Fruit fly (Drosophila melanogaster) whole organism, embryonic: ENCODE data around the gene Lcp65Ad.

ENCODE experiments used
- B-H2 ChIP-seq: fragments of 200-800 bp; sonication (Bioruptor generic); optimal IDR thresholded peaks from 2 replicates; lab custom pipeline; 2018; ENCODE audit warnings: missing biosample characterization, mild to moderate bottlenecking, missing genetic modification characterization
- C15 ChIP-seq: fragments of 200-800 bp; sonication (Bioruptor generic); IDR thresholded peaks from 3 replicates; pipeline ENCODE4 v1.3.6; 2022; ENCODE audit warnings: missing biosample characterization, missing genetic modification characterization
- CG10431 ChIP-seq: fragments of 200-800 bp; sonication (Bioruptor generic); optimal IDR thresholded peaks from 3 replicates; lab custom pipeline; 2018; ENCODE audit warnings: missing biosample characterization, mild to moderate bottlenecking, missing genetic modification characterization
- CG10979 ChIP-seq: fragments of 200-800 bp; sonication (Bioruptor generic); optimal IDR thresholded peaks from 2 replicates; lab custom pipeline; 2018; ENCODE audit warnings: missing biosample characterization, mild to moderate bottlenecking, missing genetic modification characterization, moderate library complexity
- CG11504 ChIP-seq: fragments of 200-800 bp; sonication (Bioruptor generic); optimal IDR thresholded peaks from 3 replicates; lab custom pipeline; 2019; ENCODE audit warnings: missing biosample characterization, mild to moderate bottlenecking, missing genetic modification characterization, moderate library complexity
- CG12155 ChIP-seq: fragments of 200-800 bp; sonication (Bioruptor generic); optimal IDR thresholded peaks from 3 replicates; lab custom pipeline; 2016; ENCODE audit warnings: missing biosample characterization, missing genetic modification characterization
- CG12236 ChIP-seq: fragments of 200-800 bp; sonication (Bioruptor generic); optimal IDR thresholded peaks from 2 replicates; lab custom pipeline; 2016; ENCODE audit warnings: missing biosample characterization, missing genetic modification characterization
- CG12391 ChIP-seq: fragments of 200-800 bp; sonication (Bioruptor generic); optimal IDR thresholded peaks from 3 replicates; lab custom pipeline; 2018; ENCODE audit warnings: missing biosample characterization, mild to moderate bottlenecking, missing genetic modification characterization, moderate library complexity
- CG13424 ChIP-seq: fragments of 200-800 bp; sonication (Bioruptor generic); optimal IDR thresholded peaks from 2 replicates; lab custom pipeline; 2019; ENCODE audit warnings: missing biosample characterization, mild to moderate bottlenecking, missing genetic modification characterization, moderate library complexity
- CG13894 ChIP-seq: fragments of 200-800 bp; sonication (Bioruptor generic); optimal IDR thresholded peaks from 3 replicates; lab custom pipeline; 2018; ENCODE audit warnings: missing biosample characterization, mild to moderate bottlenecking, missing genetic modification characterization, moderate library complexity
- CG1529 ChIP-seq: fragments of 200-800 bp; sonication (Bioruptor generic); optimal IDR thresholded peaks from 3 replicates; lab custom pipeline; 2018; ENCODE audit warnings: missing biosample characterization, missing genetic modification characterization
- CG17802 ChIP-seq: fragments of 200-800 bp; sonication (Bioruptor generic); optimal IDR thresholded peaks from 2 replicates; lab custom pipeline; 2018; ENCODE audit warnings: missing biosample characterization, mild to moderate bottlenecking, missing genetic modification characterization, moderate library complexity
- CG18262 ChIP-seq: fragments of 200-800 bp; optimal IDR thresholded peaks from 3 replicates; lab custom pipeline; 2019; ENCODE audit warnings: missing biosample characterization, mild to moderate bottlenecking, missing genetic modification characterization, moderate library complexity
- CG2712 ChIP-seq: fragments of 200-800 bp; optimal IDR thresholded peaks from 3 replicates; lab custom pipeline; 2019; ENCODE audit warnings: missing biosample characterization, mild to moderate bottlenecking, missing genetic modification characterization, moderate library complexity
- CG30431 ChIP-seq: fragments of 200-800 bp; sonication (Bioruptor generic); optimal IDR thresholded peaks from 2 replicates; lab custom pipeline; 2017; ENCODE audit warnings: missing biosample characterization, missing genetic modification characterization
- CG42726 ChIP-seq: fragments of 200-800 bp; sonication (Bioruptor generic); IDR thresholded peaks from 2 replicates; pipeline ENCODE4 v1.3.6; 2022; ENCODE audit warnings: missing biosample characterization, missing genetic modification characterization; ENCODE audit not compliant: partially characterized antibody
- CG4424 ChIP-seq: fragments of 200-800 bp; sonication (Bioruptor generic); optimal IDR thresholded peaks from 3 replicates; lab custom pipeline; 2016; ENCODE audit warnings: missing biosample characterization, missing genetic modification characterization
- CTCF ChIP-seq: fragments of 200-800 bp; sonication (Bioruptor generic); optimal IDR thresholded peaks from 2 replicates; lab custom pipeline; 2017; ENCODE audit warnings: missing biosample characterization, mild to moderate bottlenecking, missing genetic modification characterization, moderate library complexity
- Dp ChIP-seq: fragments of 200-800 bp; sonication (Bioruptor generic); optimal IDR thresholded peaks from 2 replicates; lab custom pipeline; 2018; ENCODE audit warnings: missing biosample characterization, mild to moderate bottlenecking, missing genetic modification characterization, moderate library complexity
- Ets65A ChIP-seq: fragments of 200-800 bp; sonication (Bioruptor generic); peaks from one replicate; lab custom pipeline; 2016; ENCODE audit warnings: missing biosample characterization, missing genetic modification characterization
- Fer3 ChIP-seq: fragments of 200-800 bp; sonication (Bioruptor generic); optimal IDR thresholded peaks from 2 replicates; lab custom pipeline; 2018; ENCODE audit warnings: missing biosample characterization, mild to moderate bottlenecking, missing genetic modification characterization, moderate library complexity
- H15 ChIP-seq: fragments of 200-800 bp; sonication (Bioruptor generic); IDR thresholded peaks from 3 replicates; pipeline ENCODE4 v1.3.6; 2022; ENCODE audit warnings: missing biosample characterization, missing genetic modification characterization
- Hmx ChIP-seq: fragments of 200-800 bp; sonication (Bioruptor generic); optimal IDR thresholded peaks from 2 replicates; lab custom pipeline; 2016; ENCODE audit warnings: missing biosample characterization, missing genetic modification characterization
- Med ChIP-seq: fragments of 200-800 bp; sonication (Bioruptor generic); peaks from one replicate; lab custom pipeline; 2016; ENCODE audit warnings: missing biosample characterization, missing genetic modification characterization, mild to moderate bottlenecking, inconsistent platforms, moderate library complexity
- Mrtf ChIP-seq: fragments of 200-800 bp; sonication (Bioruptor generic); IDR thresholded peaks from 3 replicates; pipeline ENCODE4 v1.3.6; 2022; ENCODE audit warnings: missing biosample characterization, missing genetic modification characterization
- NfI ChIP-seq: fragments of 200-800 bp; sonication (Bioruptor generic); optimal IDR thresholded peaks from 3 replicates; lab custom pipeline; 2018; ENCODE audit warnings: missing biosample characterization, mild to moderate bottlenecking, missing genetic modification characterization, moderate library complexity
- Oaz ChIP-seq: fragments of 200-800 bp; sonication (Bioruptor generic); IDR thresholded peaks from 2 replicates; pipeline ENCODE4 v1.3.6; 2022; ENCODE audit warnings: missing biosample characterization, missing genetic modification characterization
- Sox102F ChIP-seq: fragments of 200-800 bp; sonication (Bioruptor generic); optimal IDR thresholded peaks from 2 replicates; lab custom pipeline; 2018; ENCODE audit warnings: missing biosample characterization, mild to moderate bottlenecking, missing genetic modification characterization, moderate library complexity
- Sry-δ ChIP-seq: fragments of 200-800 bp; sonication (Bioruptor generic); optimal IDR thresholded peaks from 2 replicates; lab custom pipeline; 2016; ENCODE audit warnings: missing biosample characterization, missing genetic modification characterization
- Ssrp ChIP-seq: fragments of 200-800 bp; sonication (Bioruptor generic); optimal IDR thresholded peaks from 2 replicates; lab custom pipeline; 2018; ENCODE audit warnings: missing biosample characterization, mild to moderate bottlenecking, missing genetic modification characterization, moderate library complexity
- Vsx1 ChIP-seq: fragments of 200-800 bp; sonication (Bioruptor generic); optimal IDR thresholded peaks from 2 replicates; lab custom pipeline; 2017; ENCODE audit warnings: missing biosample characterization, mild to moderate bottlenecking, missing genetic modification characterization, missing genetic modification reagents
- dmrt11E ChIP-seq: fragments of 200-800 bp; sonication (Bioruptor generic); optimal IDR thresholded peaks from 3 replicates; lab custom pipeline; 2018; ENCODE audit warnings: missing biosample characterization, mild to moderate bottlenecking, missing genetic modification characterization, moderate library complexity
- grau ChIP-seq: fragments of 200-800 bp; optimal IDR thresholded peaks from 3 replicates; lab custom pipeline; 2019; ENCODE audit warnings: missing biosample characterization, mild to moderate bottlenecking, missing genetic modification characterization, moderate library complexity
- gro ChIP-seq: fragments of 200-800 bp; sonication (Bioruptor generic); optimal IDR thresholded peaks from 2 replicates; lab custom pipeline; 2016; ENCODE audit warnings: missing biosample characterization, missing genetic modification characterization
- gsb-n ChIP-seq: fragments of 200-800 bp; sonication (Bioruptor generic); optimal IDR thresholded peaks from 3 replicates; lab custom pipeline; 2018; ENCODE audit warnings: missing biosample characterization, mild to moderate bottlenecking, missing genetic modification characterization
- jigr1 ChIP-seq: fragments of 200-800 bp; sonication (Bioruptor generic); IDR thresholded peaks from 3 replicates; pipeline ENCODE4 v1.3.6; 2022; ENCODE audit warnings: missing biosample characterization, missing genetic modification characterization
- jumu ChIP-seq: fragments of 200-800 bp; sonication (Bioruptor generic); optimal IDR thresholded peaks from 3 replicates; lab custom pipeline; 2016; ENCODE audit warnings: missing biosample characterization, missing genetic modification characterization
- knrl ChIP-seq: fragments of 200-800 bp; sonication (Bioruptor generic); IDR thresholded peaks from 3 replicates; pipeline ENCODE4 v1.3.6; 2022; ENCODE audit warnings: missing biosample characterization, missing genetic modification characterization; ENCODE audit not compliant: partially characterized antibody
- lola ChIP-seq, 3 experiments: fragments of >200 bp in 2 of 3; fragments of 200-800 bp in 1 of 3; sonication (Bioruptor generic) in 1 of 3; optimal IDR thresholded peaks; 2 replicates each; lab custom pipeline; 2017 to 2019; ENCODE audit warnings: missing biosample characterization in 3 of 3, missing genetic modification characterization in 3 of 3, mild to moderate bottlenecking in 1 of 3, moderate library complexity in 1 of 3
- nau ChIP-seq: fragments of 200-800 bp; sonication (Bioruptor generic); optimal IDR thresholded peaks from 3 replicates; lab custom pipeline; 2017; ENCODE audit warnings: missing biosample characterization, mild to moderate bottlenecking, missing genetic modification characterization, missing genetic modification reagents
- nmo ChIP-seq: fragments of 200-800 bp; sonication (Bioruptor generic); optimal IDR thresholded peaks from 2 replicates; lab custom pipeline; 2018; ENCODE audit warnings: missing biosample characterization, mild to moderate bottlenecking, missing genetic modification characterization, moderate library complexity
- pan ChIP-seq, 4 experiments: fragments of >200 bp in 3 of 4; fragments of 200-800 bp in 1 of 4; sonication (Bioruptor generic) in 1 of 4; optimal IDR thresholded peaks in 3 of 4; IDR thresholded peaks in 1 of 4; 2 replicates each; pipeline versions ENCODE4 v1.3.6 to Lab custom; 2017 to 2022; ENCODE audit warnings: missing biosample characterization in 2 of 4, missing genetic modification characterization in 2 of 4, mixed read lengths in 1 of 4
- prd ChIP-seq, 3 experiments: fragments of >200 bp in 2 of 3; fragments of 200-800 bp in 1 of 3; sonication (Bioruptor generic) in 1 of 3; optimal IDR thresholded peaks in 2 of 3; IDR thresholded peaks in 1 of 3; 2 replicates in 2 of 3; 3 replicates in 1 of 3; pipeline versions ENCODE4 v1.3.6 to Lab custom; 2017 to 2022; ENCODE audit warnings: missing biosample characterization in 1 of 3, missing genetic modification characterization in 1 of 3
- row ChIP-seq: fragments of 200-800 bp; sonication (Bioruptor generic); IDR thresholded peaks from 3 replicates; pipeline ENCODE4 v1.3.6; 2022; ENCODE audit warnings: missing biosample characterization, missing genetic modification characterization
- schlank ChIP-seq: fragments of 200-800 bp; sonication (Bioruptor generic); optimal IDR thresholded peaks from 2 replicates; lab custom pipeline; 2018; ENCODE audit warnings: missing biosample characterization, mild to moderate bottlenecking, missing genetic modification characterization
- sens ChIP-seq: fragments of 200-800 bp; sonication (Bioruptor generic); peaks from one replicate; lab custom pipeline; 2016; ENCODE audit warnings: missing biosample characterization, missing genetic modification characterization
- seq ChIP-seq: fragments of 200-800 bp; sonication (Bioruptor generic); IDR thresholded peaks from 2 replicates; pipeline ENCODE4 v1.3.6; 2022; ENCODE audit warnings: missing biosample characterization, missing genetic modification characterization
- sima ChIP-seq: fragments of 200-800 bp; sonication (Bioruptor generic); optimal IDR thresholded peaks from 2 replicates; lab custom pipeline; 2016; ENCODE audit warnings: missing biosample characterization, missing genetic modification characterization

Lcp65Ad gene

dm6 chr3L:6160514-6160913, 17.3 kb downstream of the Lcp65Ad start, which contains the start of gene Cpr65Az:
Gene Cpr65Az (plus strand): TSS chr3L:6160814.
- no peak for TF ChIP-seq CG1529 (GFP tag; lab: Kevin White, UChicago)
- peak; percentile 14 for TF ChIP-seq sens (GFP tag; lab: Kevin White, UChicago)

DNA sequence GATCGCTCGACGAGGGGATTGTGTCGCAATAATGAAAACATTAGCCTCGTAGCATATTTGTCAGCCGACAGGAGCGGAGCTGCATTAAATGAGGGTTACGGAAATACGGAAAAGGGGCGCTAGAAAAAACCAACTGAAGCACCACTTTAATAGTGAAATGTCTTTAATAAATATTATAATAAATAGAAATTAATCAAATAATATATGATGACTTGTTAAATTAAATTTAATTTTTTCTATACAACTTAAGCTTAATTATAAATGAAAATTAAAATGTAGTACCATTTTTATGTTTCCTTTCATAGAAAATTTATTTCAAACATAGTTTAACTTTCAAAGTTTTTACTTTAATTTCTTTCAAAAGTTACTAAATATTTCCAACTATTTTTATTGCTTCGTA, 18.8 kb downstream of the Lcp65Ad start:
- TF ChIP-seq Dp (no peak), schlank (tag; lab: Kevin White, UChicago) (no peak), lola (GFP tag; optimal IDR thresholded peaks at IDR 0.05; lab: Kevin White, UChicago) (peak in 1 of 3 experiments; percentile 71), CG17802 (tag; lab: Kevin White, UChicago) (no peak), dmrt11E (peak; percentile 63), Fer3 (tag; lab: Kevin White, UChicago) (no peak), prd (optimal IDR thresholded peaks at IDR 0.05; lab: Kevin White, UChicago) (no peak), prd (GFP tag; IDR thresholded peaks at IDR 0.05; lab: Robert Waterston, UW) (0 out of 3 replicates have a peak, but pooled peaks have one; percentile 11), Oaz (GFP tag; lab: Robert Waterston, UW) (no peak), B-H2 (GFP tag; lab: Kevin White, UChicago) (no peak), CG12236 (GFP tag; lab: Kevin White, UChicago) (no peak), CG12391 (tag; lab: Kevin White, UChicago) (peak; percentile 28), nau (GFP tag; lab: Kevin White, UChicago) (no peak), Mrtf (0 out of 3 replicates have a peak, but pooled peaks have one; percentile 36), CG13894 (tag; lab: Kevin White, UChicago) (no peak), CG12155 (GFP tag; lab: Kevin White, UChicago) (no peak), grau (tag; lab: Kevin White, UChicago) (no peak), CG4424 (GFP tag; lab: Kevin White, UChicago) (no peak), Med (GFP tag; lab: Kevin White, UChicago) (no peak), C15 (GFP tag; lab: Robert Waterston, UW) (no peak), H15 (GFP tag; lab: Robert Waterston, UW) (no peak), Sox102F (no peak), Vsx1 (GFP tag; lab: Kevin White, UChicago) (no peak), Ets65A (GFP tag; lab: Kevin White, UChicago) (peak; percentile 65), NfI (GFP tag; lab: Kevin White, UChicago) (no peak), gro (GFP tag; lab: Kevin White, UChicago) (no peak), CG13424 (tag; lab: Kevin White, UChicago) (peak; percentile 20), gsb-n (tag; lab: Kevin White, UChicago) (peak; percentile 58), CG10431 (GFP tag; lab: Kevin White, UChicago) (no peak), CG2712 (tag; lab: Kevin White, UChicago) (no peak), pan (optimal IDR thresholded peaks at IDR 0.05; lab: Kevin White, UChicago) (no peak), pan (GFP tag; optimal IDR thresholded peaks at IDR 0.05 in 1 of 2, IDR thresholded peaks at IDR 0.05 in 1 of 2) (no peak), row (GFP tag; lab: Robert Waterston, UW) (peak; percentile 39; the same call in 2 of the 3 replicates), knrl (GFP tag; lab: Robert Waterston, UW) (no peak), CG42726 (GFP tag; lab: Robert Waterston, UW) (no peak), jigr1 (no peak), Sry-δ (GFP tag; lab: Kevin White, UChicago) (no peak), sima (GFP tag; lab: Kevin White, UChicago) (no peak), Hmx (no peak), CG11504 (tag; lab: Kevin White, UChicago) (no peak), nmo (GFP tag; lab: Kevin White, UChicago) (peak; percentile 46), CG10979 (tag; lab: Kevin White, UChicago) (peak; percentile 37), seq (GFP tag; lab: Robert Waterston, UW) (no peak), CG18262 (tag; lab: Kevin White, UChicago) (peak; percentile 69), Ssrp (tag; lab: Kevin White, UChicago) (peak; percentile 34), jumu (no peak), CTCF (GFP tag; lab: Kevin White, UChicago) (no peak), CG30431 (GFP tag; lab: Kevin White, UChicago) (no peak)
